Worm (Caenorhabditis elegans): ENCODE results near the gene T22F7.3.
A peak's percentile ranks its signal among the peaks of the same experiment; 100 is the strongest.

Gene T22F7.3

DNA sequence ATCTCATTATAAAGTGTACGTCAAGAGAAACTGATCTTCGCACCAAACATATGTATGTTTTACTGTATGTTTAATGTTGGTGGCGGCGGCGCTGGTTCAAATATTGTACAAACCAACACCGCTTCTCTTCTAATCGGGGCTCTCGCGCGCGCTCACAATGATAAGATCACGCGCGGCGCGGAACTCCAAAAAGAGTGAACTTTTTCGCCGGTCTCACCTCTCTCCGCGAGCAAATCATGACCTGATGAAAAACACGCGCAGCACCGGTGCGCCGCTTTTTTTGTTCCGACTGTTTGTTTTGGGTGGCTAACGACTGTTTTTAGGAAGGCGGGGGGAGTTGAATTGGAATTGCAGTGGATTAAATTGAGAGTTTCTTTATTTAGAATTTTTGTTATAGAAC lies 10.5 kb downstream of the T22F7.3 start:
- TF ChIP-seq F52B5.7 (tag; optimal IDR thresholded peaks at IDR 0.05) (no peak), zfh-2 (GFP tag; conservative IDR thresholded peaks at IDR 0.05) (peak; percentile 66), snpc-3.4 (tag; optimal IDR thresholded peaks at IDR 0.05) (no peak)

DNA sequence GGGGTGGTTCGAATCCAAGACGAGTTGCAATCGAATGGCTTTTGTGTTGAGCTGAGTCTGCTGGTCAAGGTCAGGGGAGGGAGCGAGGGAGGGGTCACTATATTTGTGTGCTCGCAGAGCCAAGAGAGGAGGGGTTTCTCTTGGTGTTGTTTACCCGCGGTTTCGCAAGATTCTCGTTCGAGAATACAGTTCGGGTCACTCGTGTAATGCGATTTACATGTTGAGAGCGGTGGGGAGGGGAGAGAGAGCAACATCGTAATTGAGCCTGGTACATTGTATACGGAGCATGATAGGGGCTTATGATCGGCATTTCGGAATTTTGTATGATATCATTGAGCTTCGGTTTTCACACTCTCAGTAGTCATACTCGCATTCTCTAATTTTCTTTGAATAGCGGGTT lies 11.7 kb downstream of the T22F7.3 start, which contains the start of gene F30H5.3:
F30H5.3 (minus strand) TSS at position 101 of the 400 bp plus-strand sequence.
- no peak for TF ChIP-seq attf-6 (GFP tag; IDR thresholded peaks at IDR 0.05)
- no peak for TF ChIP-seq F39B2.1 (GFP tag; IDR thresholded peaks at IDR 0.05)
- TF ChIP-seq tbx-9 (tag; optimal IDR thresholded peaks at IDR 0.05; ENCODE audit: borderline replicate concordance) = no peak
- 0 out of 2 replicates have a peak, but pooled peaks have one; percentile 24 for TF ChIP-seq zfh-2 (GFP tag; conservative IDR thresholded peaks at IDR 0.05)
- TF ChIP-seq rcor-1 (GFP tag; IDR thresholded peaks at IDR 0.05) = no peak
- no peak for TF ChIP-seq egl-44 (GFP tag; IDR thresholded peaks at IDR 0.05)
- 0 out of 2 replicates have a peak, but pooled peaks have one; percentile 40 for TF ChIP-seq ceh-58 (GFP tag; IDR thresholded peaks at IDR 0.05)

DNA sequence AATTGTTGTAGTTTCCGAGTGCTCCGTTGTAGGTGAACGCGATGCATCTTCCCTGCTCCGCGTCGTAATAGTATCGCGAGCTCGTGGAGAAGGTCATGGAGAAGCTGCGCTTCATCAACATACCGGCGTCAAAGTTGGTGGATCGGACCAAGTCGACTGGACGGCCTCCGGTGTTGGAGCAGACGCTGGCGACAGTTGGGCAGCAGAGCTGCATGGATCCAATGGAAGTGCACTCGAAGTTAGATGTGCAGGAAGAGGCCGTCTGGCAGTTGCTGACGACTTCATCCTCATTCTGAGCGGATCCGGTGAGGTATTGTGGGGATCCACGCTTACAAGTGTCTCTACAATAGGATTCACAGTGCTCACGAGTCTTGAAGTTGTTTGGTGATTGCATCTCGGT lies 14.8 kb downstream of the T22F7.3 start:
- no peak for TF ChIP-seq hmg-1.2 (GFP tag; IDR thresholded peaks at IDR 0.05)
- TF ChIP-seq madf-3 (GFP tag; IDR thresholded peaks at IDR 0.05) = 0 out of 2 replicates have a peak, but pooled peaks have one; percentile 36
- TF ChIP-seq zfh-2 (GFP tag; conservative IDR thresholded peaks at IDR 0.05) = peak; percentile 62

DNA sequence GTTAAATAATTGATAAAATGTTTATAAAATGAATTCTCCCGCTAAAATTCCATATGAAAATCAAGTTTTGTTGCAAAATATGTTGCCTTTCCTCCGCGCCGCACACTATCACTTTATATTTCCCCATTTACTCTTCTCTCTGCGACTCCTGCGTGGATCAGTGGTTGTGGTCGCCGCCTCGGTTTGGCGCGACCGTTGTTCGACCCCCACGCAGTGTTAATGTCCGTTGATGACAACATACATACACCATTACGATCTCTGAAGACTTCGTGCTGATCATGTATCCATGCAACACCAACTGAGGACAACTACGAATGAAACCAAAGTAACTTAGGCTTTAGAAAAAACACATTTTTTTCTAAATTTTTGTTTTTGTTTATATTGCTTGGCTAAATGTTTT lies 21.3 kb downstream of the T22F7.3 start:
- peak; percentile 82; the same call in 1 of the 2 replicates for TF ChIP-seq Y53G8AR.9 (GFP tag; conservative IDR thresholded peaks at IDR 0.05)
- TF ChIP-seq ekl-4 (GFP tag; IDR thresholded peaks at IDR 0.05) = peak; percentile 90
- peak; percentile 94 for TF ChIP-seq die-1 (tag; optimal IDR thresholded peaks at IDR 0.05)
- peak; percentile 96 for TF ChIP-seq F52B5.7 (tag; optimal IDR thresholded peaks at IDR 0.05)
- peak; percentile 69 for TF ChIP-seq pbrm-1 (GFP tag; IDR thresholded peaks at IDR 0.05)
- peak; percentile 92 for TF ChIP-seq ceh-79 (tag; optimal IDR thresholded peaks at IDR 0.05)
- TF ChIP-seq bed-1 (GFP tag; IDR thresholded peaks at IDR 0.05) = 0 out of 2 replicates have a peak, but pooled peaks have one; percentile 71
- TF ChIP-seq unc-130 (GFP tag; optimal IDR thresholded peaks at IDR 0.05) = peak; percentile 89
- TF ChIP-seq F23B12.7 (tag; optimal IDR thresholded peaks at IDR 0.05; ENCODE audit: insufficient read depth) = no peak
- TF ChIP-seq aptf-3 (GFP tag; IDR thresholded peaks at IDR 0.05) = 0 out of 2 replicates have a peak, but pooled peaks have one; percentile 78
- TF ChIP-seq dpl-1 (GFP tag; optimal IDR thresholded peaks at IDR 0.05) = peak; percentile 33
- peak; percentile 75 for TF ChIP-seq attf-5 (GFP tag; optimal IDR thresholded peaks at IDR 0.05)
- peak; percentile 81; the same call in 1 of the 2 replicates for TF ChIP-seq ztf-6 (GFP tag; IDR thresholded peaks at IDR 0.05)
- peak; percentile 85 for TF ChIP-seq somi-1 (GFP tag; optimal IDR thresholded peaks at IDR 0.05)
- 0 out of 2 replicates have a peak, but pooled peaks have one; percentile 45 for TF ChIP-seq hsf-1 (GFP tag; IDR thresholded peaks at IDR 0.05)
- peak; percentile 21; the same call in 1 of the 2 replicates for TF ChIP-seq F33H1.4 (GFP tag; IDR thresholded peaks at IDR 0.05)
- 0 out of 2 replicates have a peak, but pooled peaks have one; percentile 39 for TF ChIP-seq ceh-91 (GFP tag; IDR thresholded peaks at IDR 0.05)
- peak; percentile 98 for TF ChIP-seq rpc-1 (optimal IDR thresholded peaks at IDR 0.05)
- TF ChIP-seq rpc-1 (tag; optimal IDR thresholded peaks at IDR 0.05) = peak; percentile 96
- TF ChIP-seq T26A5.8 (tag; optimal IDR thresholded peaks at IDR 0.05) = peak; percentile 85
- TF ChIP-seq pha-4 (tag; optimal IDR thresholded peaks at IDR 0.05) = no peak
- TF ChIP-seq snpc-1.3 (tag; optimal IDR thresholded peaks at IDR 0.05; ENCODE audit: insufficient read depth) = peak; percentile 74
- TF ChIP-seq ZK185.1 (tag; optimal IDR thresholded peaks at IDR 0.05; ENCODE audit: poor library complexity, severe bottlenecking) = no peak
- TF ChIP-seq chd-7 (tag; optimal IDR thresholded peaks at IDR 0.05) = peak; percentile 92
- peak; percentile 57 for TF ChIP-seq C06A6.2 (GFP tag; conservative IDR thresholded peaks at IDR 0.05)
- peak; percentile 63 for TF ChIP-seq nhr-80 (tag; optimal IDR thresholded peaks at IDR 0.05)
- no peak; the same call in 1 of the 2 replicates for TF ChIP-seq C17E4.6 (GFP tag; IDR thresholded peaks at IDR 0.05)
- peak; percentile 85 for TF ChIP-seq madf-10 (tag; optimal IDR thresholded peaks at IDR 0.05)
- peak; percentile 99 for TF ChIP-seq tbp1 (GFP tag; optimal IDR thresholded peaks at IDR 0.05)
- TF ChIP-seq ceh-100 (GFP tag; IDR thresholded peaks at IDR 0.05) = 0 out of 2 replicates have a peak, but pooled peaks have one; percentile 48
- no peak for TF ChIP-seq sdz-38 (tag; optimal IDR thresholded peaks at IDR 0.05)
- TF ChIP-seq D2030.7 (GFP tag; IDR thresholded peaks at IDR 0.05) = peak; percentile 87
- TF ChIP-seq rec-8 (tag; optimal IDR thresholded peaks at IDR 0.05) = peak; percentile 86 to 95
